Worm (Caenorhabditis elegans): ENCODE data around the gene Y102A5C.40.
"Not testable (repeated sequence)": the region's sequence is repeated elsewhere in the genome, so short reads cannot be mapped to it uniquely, and the experiment has no call there.

Gene Y102A5C.40

DNA sequence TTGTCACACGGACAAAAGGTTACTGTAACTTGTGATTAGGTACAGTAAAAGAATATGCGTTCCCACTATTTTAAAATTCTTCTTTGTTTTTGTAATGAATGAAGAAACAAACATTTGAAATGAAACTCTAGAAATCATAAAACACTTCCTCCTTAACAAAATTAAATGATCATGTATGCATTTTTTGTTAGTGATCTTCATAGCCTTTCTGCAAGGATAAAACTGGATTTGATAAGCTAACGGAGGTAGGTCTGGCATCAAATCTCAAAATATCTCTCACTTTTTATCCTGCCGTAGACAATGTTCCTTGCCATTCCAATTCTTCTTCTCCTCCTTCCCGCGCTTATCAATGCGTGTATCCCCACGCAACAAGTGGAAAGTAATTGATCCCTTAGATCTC lies 35.4 kb downstream of the Y102A5C.40 start, which contains the start of gene clec-238:
clec-238 (plus strand) TSS at position 301 of the 400 bp plus-strand sequence.
- TF ChIP-seq ref-1 (GFP tag; conservative IDR thresholded peaks at IDR 0.05), result no peak
- no peak for TF ChIP-seq tab-1 (GFP tag; IDR thresholded peaks at IDR 0.05)
- TF ChIP-seq med-1 (GFP tag; optimal IDR thresholded peaks at IDR 0.05; ENCODE audit: insufficient read depth), result no peak
- TF ChIP-seq flt-1 (GFP tag; IDR thresholded peaks at IDR 0.05), result no peak
- TF ChIP-seq ztf-29 (GFP tag; IDR thresholded peaks at IDR 0.05), result no peak
- TF ChIP-seq klf-2 (GFP tag; conservative IDR thresholded peaks at IDR 0.05), result no peak
- no peak for TF ChIP-seq T22C8.4 (GFP tag; IDR thresholded peaks at IDR 0.05)
- no peak for TF ChIP-seq ztf-23 (GFP tag; IDR thresholded peaks at IDR 0.05)
- TF ChIP-seq cog-1 (tag; optimal IDR thresholded peaks at IDR 0.05), result no peak

DNA sequence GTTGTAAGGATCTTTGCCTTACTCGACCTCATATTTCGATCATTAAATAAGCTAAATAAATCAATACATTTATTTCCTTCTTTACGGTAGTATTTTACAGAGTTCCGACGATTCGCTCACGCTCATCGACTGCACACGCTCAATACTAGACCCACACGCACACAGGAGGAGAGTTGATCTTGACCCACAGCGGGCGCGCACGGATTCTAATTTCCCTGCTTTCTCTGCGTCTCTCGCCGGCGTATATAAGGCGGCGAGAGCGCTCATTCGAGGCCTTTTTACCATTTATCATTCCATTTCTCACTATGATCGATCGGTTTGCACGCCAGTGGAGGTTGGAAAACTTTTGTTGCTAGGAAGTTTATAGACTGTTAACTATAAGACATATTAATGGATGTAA lies 36.9 kb downstream of the Y102A5C.40 start:
- TF ChIP-seq ztf-29 (GFP tag; IDR thresholded peaks at IDR 0.05), result no peak
- TF ChIP-seq ztf-23 (GFP tag; IDR thresholded peaks at IDR 0.05), result no peak
- no peak for TF ChIP-seq ref-1 (GFP tag; conservative IDR thresholded peaks at IDR 0.05)
- TF ChIP-seq flt-1 (GFP tag; IDR thresholded peaks at IDR 0.05), result no peak
- TF ChIP-seq T22C8.4 (GFP tag; IDR thresholded peaks at IDR 0.05), result no peak

DNA sequence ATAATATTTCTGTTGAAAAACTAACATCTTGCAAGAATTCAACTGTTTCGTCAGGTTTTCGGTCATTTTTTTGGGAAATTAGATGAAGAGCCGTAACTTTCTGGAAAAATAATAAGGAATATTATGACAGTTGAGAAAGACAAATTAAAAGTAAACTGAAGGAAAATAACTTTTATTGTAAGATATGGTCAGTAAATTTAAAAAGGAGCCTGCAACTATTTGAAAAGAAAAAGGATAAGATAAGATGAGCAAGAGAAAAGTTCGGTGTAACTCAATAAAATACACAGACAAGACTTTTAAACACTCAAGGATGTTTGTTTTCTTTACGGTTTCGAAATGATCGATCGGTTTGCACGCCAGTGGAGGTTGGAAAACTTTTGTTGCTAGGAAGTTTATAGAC lies 37.3 kb downstream of the Y102A5C.40 start, which contains the start of gene fbxa-111:
fbxa-111 (minus strand) TSS at position 101 of the 400 bp plus-strand sequence.
- TF ChIP-seq tab-1, ztf-29, flt-1 (GFP tag; IDR thresholded peaks at IDR 0.05): not testable (repeated sequence)

DNA sequence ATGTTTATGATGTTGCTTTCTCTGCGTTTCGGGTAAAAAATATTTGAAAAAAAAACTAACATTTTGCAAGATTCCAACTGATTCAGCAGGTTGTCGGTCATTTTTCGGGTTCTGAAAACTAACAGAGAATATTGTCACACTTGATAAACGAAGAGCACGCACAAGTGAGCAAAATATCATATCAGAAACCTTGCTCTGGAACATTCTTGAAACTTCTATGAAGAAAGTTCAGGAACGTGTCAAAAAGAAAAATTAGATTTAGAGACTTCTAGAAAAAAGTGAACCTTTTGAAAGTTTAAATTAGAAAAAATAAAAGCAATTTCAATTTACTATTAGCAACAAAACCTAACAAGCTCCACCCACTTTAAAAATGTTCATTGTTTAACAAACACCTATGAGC lies 38.9 kb downstream of the Y102A5C.40 start, which contains the start of gene fbxa-112:
fbxa-112 (minus strand) TSS at position 101 of the 400 bp plus-strand sequence.
- TF ChIP-seq T22C8.4 (GFP tag; IDR thresholded peaks at IDR 0.05); med-1 (GFP tag; optimal IDR thresholded peaks at IDR 0.05; ENCODE audit: insufficient read depth); tab-1 (GFP tag; IDR thresholded peaks at IDR 0.05): not testable (repeated sequence)

DNA sequence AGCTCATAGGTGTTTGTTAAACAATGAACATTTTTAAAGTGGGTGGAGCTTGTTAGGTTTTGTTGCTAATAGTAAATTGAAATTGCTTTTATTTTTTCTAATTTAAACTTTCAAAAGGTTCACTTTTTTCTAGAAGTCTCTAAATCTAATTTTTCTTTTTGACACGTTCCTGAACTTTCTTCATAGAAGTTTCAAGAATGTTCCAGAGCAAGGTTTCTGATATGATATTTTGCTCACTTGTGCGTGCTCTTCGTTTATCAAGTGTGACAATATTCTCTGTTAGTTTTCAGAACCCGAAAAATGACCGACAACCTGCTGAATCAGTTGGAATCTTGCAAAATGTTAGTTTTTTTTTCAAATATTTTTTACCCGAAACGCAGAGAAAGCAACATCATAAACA lies 48.2 kb downstream of the Y102A5C.40 start, which contains the start of gene fbxa-148:
fbxa-148 (plus strand) TSS at position 301 of the 400 bp plus-strand sequence.
- TF ChIP-seq ztf-29, T22C8.4, ztf-23 (GFP tag; IDR thresholded peaks at IDR 0.05): not testable (repeated sequence)
